Worm (Caenorhabditis elegans) whole organism, L1 larva: ENCODE data around the gene T11F9.10.

ENCODE experiments used
- aly-2 ChIP-seq: fragments of 150-350 bp; optimal IDR thresholded peaks from 2 replicates; lab custom pipeline; 2014; ENCODE audit warnings: missing biosample characterization, missing genetic modification characterization
- egl-13 ChIP-seq: sonication (generic microtip); optimal IDR thresholded peaks from 2 replicates; lab custom pipeline; 2016; ENCODE audit warnings: missing genotype, missing genetic modification reagents, missing genetic modification characterization, missing compliant biosample characterization
- egl-27 ChIP-seq, 2 experiments: fragments of 150-350 bp in 1 of 2; sonication (generic microtip); optimal IDR thresholded peaks; 3 replicates each; lab custom pipeline; 2017 to 2018; ENCODE audit warnings: missing biosample characterization in 2 of 2, missing genetic modification characterization in 2 of 2, missing genetic modification reagents in 2 of 2
- elt-2 ChIP-seq: sonication (generic microtip); optimal IDR thresholded peaks from 2 replicates; lab custom pipeline; 2016; ENCODE audit warnings: missing genetic modification characterization, mild to moderate bottlenecking, inconsistent platforms, missing compliant biosample characterization, missing genetic modification reagents
- lin-15B ChIP-seq: fragments of 150-350 bp; sonication (generic microtip); optimal IDR thresholded peaks from 3 replicates; lab custom pipeline; 2014; ENCODE audit warnings: missing biosample characterization, missing genetic modification characterization
- mep-1 ChIP-seq: fragments of 150-350 bp; optimal IDR thresholded peaks from 2 replicates; lab custom pipeline; 2014; ENCODE audit warnings: missing biosample characterization, missing genetic modification characterization
- nhr-12 ChIP-seq: sonication (generic microtip); optimal IDR thresholded peaks from 2 replicates; lab custom pipeline; 2017; ENCODE audit warnings: missing biosample characterization, missing genetic modification characterization
- nhr-237 ChIP-seq: fragments of 150-350 bp; optimal IDR thresholded peaks from 2 replicates; lab custom pipeline; 2014; ENCODE audit warnings: missing biosample characterization, missing genetic modification characterization
- nhr-28 ChIP-seq: fragments of 150-350 bp; optimal IDR thresholded peaks from 2 replicates; lab custom pipeline; 2014; ENCODE audit warnings: missing biosample characterization, missing genetic modification characterization
- nhr-76 ChIP-seq: sonication (generic microtip); optimal IDR thresholded peaks from 2 replicates; lab custom pipeline; 2017; ENCODE audit warnings: missing biosample characterization, missing genetic modification characterization
- nhr-84 ChIP-seq: sonication (generic microtip); optimal IDR thresholded peaks from 2 replicates; lab custom pipeline; 2017; ENCODE audit warnings: missing biosample characterization, missing genetic modification characterization
- pag-3 ChIP-seq: sonication (generic microtip); optimal IDR thresholded peaks from 2 replicates; lab custom pipeline; 2017; ENCODE audit warnings: missing genetic modification characterization, mild to moderate bottlenecking, missing compliant biosample characterization, antibody characterized with exemption, borderline replicate concordance; ENCODE audit not compliant: insufficient read depth
- pqm-1 ChIP-seq: sonication (generic microtip); optimal IDR thresholded peaks from 3 replicates; lab custom pipeline; 2017; ENCODE audit warnings: missing biosample characterization, missing genetic modification characterization
- snpc-4 ChIP-seq: fragments of 150-350 bp; optimal IDR thresholded peaks from 2 replicates; lab custom pipeline; 2014; ENCODE audit warnings: missing biosample characterization, missing genetic modification characterization

ce11 chrV:11500980-11501379, 14.2 kb downstream of the T11F9.10 start:
- TF ChIP-seq aly-2 (no peak), pqm-1 (tag; lab: Kevin White, UChicago) (no peak), lin-15B (tag; lab: Kevin White, UChicago) (no peak), egl-27 (tag; optimal IDR thresholded peaks at IDR 0.05; lab: Kevin White, UChicago) (no peak), nhr-237 (tag; lab: Kevin White, UChicago) (no peak), nhr-84 (no peak), snpc-4 (tag; lab: Kevin White, UChicago) (no peak), pag-3 (tag; lab: Kevin White, UChicago) (no peak), egl-13 (tag; lab: Kevin White, UChicago) (no peak), nhr-76 (no peak), nhr-12 (no peak), nhr-28 (tag; lab: Kevin White, UChicago) (no peak), elt-2 (tag; lab: Kevin White, UChicago) (no peak), mep-1 (tag; lab: Kevin White, UChicago) (no peak)
